Worm (Caenorhabditis elegans): Measurements from ENCODE around the gene hlh-30.

Gene hlh-30

ce11 chrIV:4067336-4067735, 32.6 kb upstream of the hlh-30 start:
- no peak for TF ChIP-seq zag-1 (tag; optimal IDR thresholded peaks at IDR 0.05)
- no peak for TF ChIP-seq zip-4 (GFP tag; optimal IDR thresholded peaks at IDR 0.05)
- TF ChIP-seq vab-15 (tag; optimal IDR thresholded peaks at IDR 0.05) = no peak
- no peak for TF ChIP-seq C16A3.4 (tag; optimal IDR thresholded peaks at IDR 0.05)
- no peak for TF ChIP-seq ceh-90 (tag; optimal IDR thresholded peaks at IDR 0.05)
- no peak for TF ChIP-seq F16B12.6 (tag; optimal IDR thresholded peaks at IDR 0.05)
- TF ChIP-seq sup-37 (GFP tag; optimal IDR thresholded peaks at IDR 0.05) = no peak
- TF ChIP-seq C34B4.2 (tag; optimal IDR thresholded peaks at IDR 0.05) = no peak
- no peak for TF ChIP-seq lin-39 (tag; optimal IDR thresholded peaks at IDR 0.05)
- no peak for TF ChIP-seq unc-30 (tag; optimal IDR thresholded peaks at IDR 0.05)
- no peak for TF ChIP-seq nhr-28 (tag; optimal IDR thresholded peaks at IDR 0.05)
- TF ChIP-seq lsy-2 (tag; optimal IDR thresholded peaks at IDR 0.05) = no peak

ce11 chrIV:4063573-4063972, 28.8 kb upstream of the hlh-30 start, which contains the start of gene ilys-6:
TSS of gene ilys-6 (minus strand) at chrIV:4063673.
- TF ChIP-seq ceh-63 (GFP tag; optimal IDR thresholded peaks at IDR 0.05) = no peak

- TF ChIP-seq hlh-17 (GFP tag; optimal IDR thresholded peaks at IDR 0.05; ENCODE audit: borderline replicate concordance) = no peak
- TF ChIP-seq C34B4.2 (tag; optimal IDR thresholded peaks at IDR 0.05) = no peak
- no peak for TF ChIP-seq xbp-1 (tag; optimal IDR thresholded peaks at IDR 0.05)
- TF ChIP-seq irx-1 (tag; optimal IDR thresholded peaks at IDR 0.05) = no peak
- no peak for TF ChIP-seq isw-1 (GFP tag; IDR thresholded peaks at IDR 0.05)
- no peak for TF ChIP-seq unc-98 (GFP tag; IDR thresholded peaks at IDR 0.05)
- no peak for TF ChIP-seq nhr-237 (tag; optimal IDR thresholded peaks at IDR 0.05)
- no peak for TF ChIP-seq nhr-90 (tag; optimal IDR thresholded peaks at IDR 0.05; ENCODE audit: poor library complexity)
- no peak for TF ChIP-seq unc-130 (tag; optimal IDR thresholded peaks at IDR 0.05)
Measured at ce11 chrIV:4055297-4055696, 20.5 kb upstream of the hlh-30 start.

- no peak for TF ChIP-seq F16B12.6 (tag; optimal IDR thresholded peaks at IDR 0.05)
- TF ChIP-seq elt-2 (tag; optimal IDR thresholded peaks at IDR 0.05) = peak; percentile 34
Measured at ce11 chrIV:4053405-4053804, 18.7 kb upstream of the hlh-30 start.

- TF ChIP-seq lin-14 (GFP tag; optimal IDR thresholded peaks at IDR 0.05) = peak; percentile 57
- TF ChIP-seq unc-62 (GFP tag; optimal IDR thresholded peaks at IDR 0.05) = no peak
- TF ChIP-seq snu-23 (GFP tag; optimal IDR thresholded peaks at IDR 0.05) = peak; percentile 4
- no peak for TF ChIP-seq aha-1 (tag; optimal IDR thresholded peaks at IDR 0.05)
- no peak for TF ChIP-seq mdl-1 (tag; optimal IDR thresholded peaks at IDR 0.05)
- TF ChIP-seq unc-130 (tag; optimal IDR thresholded peaks at IDR 0.05) = no peak
- peak in 1 of 3 experiments; percentile 17 for TF ChIP-seq dpl-1 (GFP tag; optimal IDR thresholded peaks at IDR 0.05)
- no peak for TF ChIP-seq efl-1 (optimal IDR thresholded peaks at IDR 0.05)
- peak in 1 of 2 experiments; percentile 45 for TF ChIP-seq efl-1 (GFP tag; optimal IDR thresholded peaks at IDR 0.05 in 1 of 2)
- no peak for TF ChIP-seq tlp-1 (tag; optimal IDR thresholded peaks at IDR 0.05)
- TF ChIP-seq nhr-28 (tag; optimal IDR thresholded peaks at IDR 0.05) = no peak
- TF ChIP-seq fkh-10 (GFP tag; optimal IDR thresholded peaks at IDR 0.05) = no peak
- TF ChIP-seq mab-9 (GFP tag; IDR thresholded peaks at IDR 0.05) = no peak
- TF ChIP-seq fkh-8 (tag; optimal IDR thresholded peaks at IDR 0.05) = peak; percentile 2
- TF ChIP-seq nhr-76 (tag; optimal IDR thresholded peaks at IDR 0.05) = no peak
- no peak for TF ChIP-seq grh-1 (GFP tag; IDR thresholded peaks at IDR 0.05)
- no peak for TF ChIP-seq dsc-1 (tag; optimal IDR thresholded peaks at IDR 0.05)
Measured at ce11 chrIV:4052274-4052673, 17.5 kb upstream of the hlh-30 start.

Measured in whole organism, L1 larva.